Fruit fly (Drosophila melanogaster): ENCODE results near the gene CG43350.

Gene CG43350

dm6 chr2L:9369724-9370123 lies 20.4 kb downstream of the CG43350 start:
- TF ChIP-seq Hnf4 (GFP tag; optimal IDR thresholded peaks at IDR 0.05) (no peak), Dfd (GFP tag; optimal IDR thresholded peaks at IDR 0.05) (peak; percentile 62)

DNA sequence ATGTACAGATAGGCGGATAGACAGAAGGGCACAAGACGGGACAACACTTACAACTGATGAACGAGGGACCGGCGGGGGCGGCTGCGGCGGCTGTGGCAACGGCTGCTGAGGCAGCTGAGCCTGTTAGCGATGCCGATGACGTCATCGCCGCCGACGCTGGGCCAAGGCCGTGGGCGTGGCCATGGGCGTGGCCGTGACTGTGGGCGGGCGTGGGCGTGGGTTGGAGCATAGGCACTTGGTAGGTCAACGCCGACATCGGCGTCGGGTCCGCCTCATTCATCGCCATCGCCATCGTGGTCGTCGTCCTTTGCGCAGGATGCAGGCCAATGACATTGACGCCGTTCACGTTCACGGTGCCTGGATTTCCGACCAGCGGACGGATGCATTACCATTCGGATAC lies 28.4 kb downstream of the CG43350 start:
- TF ChIP-seq Dif (GFP tag; optimal IDR thresholded peaks at IDR 0.05; ENCODE audit: partially characterized antibody) (no peak), Vsx2 (GFP tag; optimal IDR thresholded peaks at IDR 0.05; ENCODE audit: partially characterized antibody) (no peak), Dfd (GFP tag; optimal IDR thresholded peaks at IDR 0.05) (peak; percentile 1), Rel (GFP tag; optimal IDR thresholded peaks at IDR 0.05) (no peak), Rel (tag; optimal IDR thresholded peaks at IDR 0.05) (no peak)

DNA sequence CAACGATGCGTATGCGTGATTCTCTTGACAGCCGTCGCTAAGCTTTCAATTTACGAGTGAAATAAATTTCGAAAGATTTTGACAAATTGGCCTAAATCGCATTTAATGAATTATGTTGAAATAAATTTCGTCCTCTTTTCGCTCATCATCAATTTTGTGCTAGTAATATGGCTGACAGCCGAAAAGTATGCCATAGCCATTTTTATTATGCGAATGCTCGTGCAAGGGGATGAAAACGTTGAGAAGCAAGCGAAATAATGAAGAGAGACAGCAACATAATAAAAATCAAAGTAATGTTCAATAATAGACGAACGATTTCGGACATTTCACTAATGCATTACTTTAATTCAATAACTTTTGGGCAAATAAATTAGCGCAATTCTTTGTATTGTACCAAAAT lies 36.9 kb downstream of the CG43350 start:
- TF ChIP-seq sv (GFP tag; optimal IDR thresholded peaks at IDR 0.05): no peak
- TF ChIP-seq Rel (GFP tag; optimal IDR thresholded peaks at IDR 0.05): no peak
- no peak for TF ChIP-seq Rel (tag; optimal IDR thresholded peaks at IDR 0.05)
- TF ChIP-seq Dfd (GFP tag; optimal IDR thresholded peaks at IDR 0.05): no peak
- no peak for TF ChIP-seq fru (GFP tag; optimal IDR thresholded peaks at IDR 0.05)
- TF ChIP-seq dmrt93B (GFP tag; optimal IDR thresholded peaks at IDR 0.05): no peak
- no peak for TF ChIP-seq tai (GFP tag; optimal IDR thresholded peaks at IDR 0.05)
- no peak for TF ChIP-seq foxo (GFP tag; optimal IDR thresholded peaks at IDR 0.05)
- TF ChIP-seq N (GFP tag; optimal IDR thresholded peaks at IDR 0.05): no peak
- no peak for TF ChIP-seq CrebA (GFP tag; optimal IDR thresholded peaks at IDR 0.05; ENCODE audit: borderline replicate concordance)
- no peak for TF ChIP-seq CG32264 (GFP tag; optimal IDR thresholded peaks at IDR 0.05)
- no peak for TF ChIP-seq pan (optimal IDR thresholded peaks at IDR 0.05)
- no peak for TF ChIP-seq dl (GFP tag; optimal IDR thresholded peaks at IDR 0.05; ENCODE audit: insufficient read depth in 1 of 2, partially characterized antibody in 2 of 2)
- TF ChIP-seq jim (GFP tag; optimal IDR thresholded peaks at IDR 0.05): no peak

dm6 chr2L:9387240-9387672 lies 37.9 kb downstream of the CG43350 start, which contains the start of gene Aldh:
Aldh (plus strand) TSS chr2L:9387389.
- peak; percentile 20 for TF ChIP-seq rgr (GFP tag; optimal IDR thresholded peaks at IDR 0.05)
- TF ChIP-seq Rel (GFP tag; optimal IDR thresholded peaks at IDR 0.05): no peak
- no peak for TF ChIP-seq Rel (tag; optimal IDR thresholded peaks at IDR 0.05)
- TF ChIP-seq Myc (optimal IDR thresholded peaks at IDR 0.05): peak; percentile 30
- no peak for TF ChIP-seq pan (optimal IDR thresholded peaks at IDR 0.05)
- no peak for TF ChIP-seq dsf (GFP tag; optimal IDR thresholded peaks at IDR 0.05; ENCODE audit: borderline replicate concordance)
- TF ChIP-seq tai (GFP tag; optimal IDR thresholded peaks at IDR 0.05): no peak
- no peak for TF ChIP-seq CrebA (GFP tag; optimal IDR thresholded peaks at IDR 0.05; ENCODE audit: borderline replicate concordance)
- TF ChIP-seq Mio (GFP tag; optimal IDR thresholded peaks at IDR 0.05): no peak
- TF ChIP-seq HLH106 (tag; optimal IDR thresholded peaks at IDR 0.05): no peak
- TF ChIP-seq OdsH (GFP tag; optimal IDR thresholded peaks at IDR 0.05): no peak
- TF ChIP-seq Hnf4 (GFP tag; optimal IDR thresholded peaks at IDR 0.05): no peak
- TF ChIP-seq h (GFP tag; optimal IDR thresholded peaks at IDR 0.05): no peak
- no peak for TF ChIP-seq GATAd (GFP tag; optimal IDR thresholded peaks at IDR 0.05)
- no peak for TF ChIP-seq N (GFP tag; optimal IDR thresholded peaks at IDR 0.05)

- TF ChIP-seq Vsx2 (GFP tag; optimal IDR thresholded peaks at IDR 0.05; ENCODE audit: partially characterized antibody): no peak
- no peak for TF ChIP-seq Hr78 (GFP tag; optimal IDR thresholded peaks at IDR 0.05)
- TF ChIP-seq pan (optimal IDR thresholded peaks at IDR 0.05): no peak
- peak; percentile 93 for TF ChIP-seq OdsH (GFP tag; optimal IDR thresholded peaks at IDR 0.05)
- peak; percentile 75 for TF ChIP-seq Mio (GFP tag; optimal IDR thresholded peaks at IDR 0.05)
- TF ChIP-seq usp (GFP tag; optimal IDR thresholded peaks at IDR 0.05): no peak
- TF ChIP-seq N (GFP tag; optimal IDR thresholded peaks at IDR 0.05): no peak
- TF ChIP-seq sage (GFP tag; optimal IDR thresholded peaks at IDR 0.05): peak; percentile 74
- peak; percentile 95 for TF ChIP-seq h (GFP tag; optimal IDR thresholded peaks at IDR 0.05)
- peak; percentile 95 for TF ChIP-seq rgr (GFP tag; optimal IDR thresholded peaks at IDR 0.05)
- TF ChIP-seq woc (GFP tag; optimal IDR thresholded peaks at IDR 0.05): peak; percentile 95
- peak; percentile 85 for TF ChIP-seq dmrt93B (GFP tag; optimal IDR thresholded peaks at IDR 0.05)
- peak; percentile 73 to 95 for TF ChIP-seq foxo (GFP tag; optimal IDR thresholded peaks at IDR 0.05)
- TF ChIP-seq Hr83 (GFP tag; optimal IDR thresholded peaks at IDR 0.05; ENCODE audit: poor library complexity, severe bottlenecking): no peak
- peak; percentile 24 for TF ChIP-seq Dif (GFP tag; optimal IDR thresholded peaks at IDR 0.05; ENCODE audit: partially characterized antibody)
- TF ChIP-seq Abd-B (GFP tag; optimal IDR thresholded peaks at IDR 0.05): no peak
- TF ChIP-seq tai (GFP tag; optimal IDR thresholded peaks at IDR 0.05): no peak
- TF ChIP-seq jim (GFP tag; optimal IDR thresholded peaks at IDR 0.05): no peak
- peak; percentile 40 for TF ChIP-seq sv (GFP tag; optimal IDR thresholded peaks at IDR 0.05)
- TF ChIP-seq Myc (optimal IDR thresholded peaks at IDR 0.05): no peak
- TF ChIP-seq CrebA (GFP tag; optimal IDR thresholded peaks at IDR 0.05; ENCODE audit: borderline replicate concordance): peak; percentile 84
- TF ChIP-seq GATAd (GFP tag; optimal IDR thresholded peaks at IDR 0.05): no peak
- TF ChIP-seq br (GFP tag; optimal IDR thresholded peaks at IDR 0.05): peak; percentile 93
- TF ChIP-seq lola (GFP tag; optimal IDR thresholded peaks at IDR 0.05): no peak
- TF ChIP-seq Hnf4 (GFP tag; optimal IDR thresholded peaks at IDR 0.05): peak; percentile 89
- peak; percentile 90 for TF ChIP-seq psq (GFP tag; optimal IDR thresholded peaks at IDR 0.05)
- peak; percentile 89 for TF ChIP-seq CG32264 (GFP tag; optimal IDR thresholded peaks at IDR 0.05)
- peak in 1 of 2 experiments; percentile 24 for TF ChIP-seq dl (GFP tag; optimal IDR thresholded peaks at IDR 0.05; ENCODE audit: insufficient read depth in 1 of 2, partially characterized antibody in 2 of 2)
- TF ChIP-seq Rel (GFP tag; optimal IDR thresholded peaks at IDR 0.05): no peak
- peak; percentile 58 for TF ChIP-seq Rel (tag; optimal IDR thresholded peaks at IDR 0.05)
- TF ChIP-seq brk (GFP tag; optimal IDR thresholded peaks at IDR 0.05): peak; percentile 65
- no peak for TF ChIP-seq Dfd (GFP tag; optimal IDR thresholded peaks at IDR 0.05)
- peak; percentile 10 for TF ChIP-seq CG9705 (GFP tag; optimal IDR thresholded peaks at IDR 0.05)
- peak; percentile 97 for TF ChIP-seq fru (GFP tag; optimal IDR thresholded peaks at IDR 0.05)
- peak; percentile 81 for TF ChIP-seq HLH106 (tag; optimal IDR thresholded peaks at IDR 0.05)
These were observed 38.8 kb downstream of the CG43350 start for dm6 chr2L:9388013-9388605.

Data from whole organism, wandering third instar larva.